In the genomic region with DNA sequence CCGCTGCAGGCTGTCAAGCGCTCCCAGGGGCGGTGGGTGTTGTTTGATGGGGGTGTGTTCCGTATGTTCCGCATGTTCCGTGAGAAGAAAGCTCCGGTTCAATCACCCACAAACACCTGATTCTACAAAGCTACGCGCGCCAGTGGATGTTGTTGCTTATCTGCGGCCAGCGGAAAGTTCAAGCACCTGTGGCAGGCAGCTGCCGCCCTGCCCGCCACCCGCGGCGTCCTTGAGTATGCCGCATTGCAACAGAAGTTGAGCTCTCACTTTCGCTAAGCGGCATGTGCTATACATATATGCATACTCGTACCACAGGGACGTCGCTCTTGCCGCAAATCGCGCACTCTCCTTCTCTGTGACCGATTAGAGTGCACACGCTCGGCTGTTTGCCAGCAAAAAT, we compare ENCODE assay signal across 6 fruit fly cellular contexts.
A peak's percentile ranks its signal among the peaks of the same experiment; 100 is the strongest.
TF ChIP-seq lines count a peak whose summit lies in the region.

No protein-coding gene starts in this region.

- no peak for TF ChIP-seq CTCF in whole organism, embryonic (GFP tag; optimal IDR thresholded peaks at IDR 0.05; lab: Kevin White, UChicago)

TF ChIP-seq in whole organism, 6 proteins besides CTCF, POLR2A, EP300 and RAD21:
- TF ChIP-seq EcR (GFP tag; optimal IDR thresholded peaks at IDR 0.05; lab: Kevin White, UChicago) (peak; percentile 39), usp (GFP tag; optimal IDR thresholded peaks at IDR 0.05; lab: Kevin White, UChicago) (no peak), Dll (optimal IDR thresholded peaks at IDR 0.05; lab: Kevin White, UChicago) (no peak)

TF ChIP-seq in whole organism, adult, 20 proteins besides CTCF, POLR2A, EP300 and RAD21:
- TF ChIP-seq Mnt (GFP tag; optimal IDR thresholded peaks at IDR 0.05; lab: Kevin White, UChicago): peak; percentile 36
- no peak for TF ChIP-seq toe (GFP tag; optimal IDR thresholded peaks at IDR 0.05; lab: Kevin White, UChicago)

TF ChIP-seq in whole organism, embryonic, 481 proteins besides CTCF, POLR2A, EP300 and RAD21:
- TF ChIP-seq Med (GFP tag; lab: Kevin White, UChicago): peak; percentile 34
- no peak for TF ChIP-seq CG14710 (tag; optimal IDR thresholded peaks at IDR 0.05; lab: Kevin White, UChicago)
- TF ChIP-seq sna (GFP tag; IDR thresholded peaks at IDR 0.05; lab: Robert Waterston, UW; ENCODE audit: partially characterized antibody): no peak
- no peak for TF ChIP-seq Dp (GFP tag; optimal IDR thresholded peaks at IDR 0.05; lab: Kevin White, UChicago)
- no peak for TF ChIP-seq CG12219 (GFP tag; optimal IDR thresholded peaks at IDR 0.05; lab: Kevin White, UChicago)
- TF ChIP-seq CG2120 (GFP tag; optimal IDR thresholded peaks at IDR 0.05; lab: Kevin White, UChicago): no peak
- no peak for TF ChIP-seq ems (GFP tag; optimal IDR thresholded peaks at IDR 0.05; lab: Kevin White, UChicago)
- no peak for TF ChIP-seq gcm2 (GFP tag; optimal IDR thresholded peaks at IDR 0.05; lab: Kevin White, UChicago)
- TF ChIP-seq CG8281 (tag; optimal IDR thresholded peaks at IDR 0.05; lab: Kevin White, UChicago): no peak
- no peak for TF ChIP-seq CG10147 (GFP tag; optimal IDR thresholded peaks at IDR 0.05; lab: Kevin White, UChicago)
- no peak for TF ChIP-seq sqz (GFP tag; optimal IDR thresholded peaks at IDR 0.05; lab: Kevin White, UChicago)
- no peak for TF ChIP-seq Meics (GFP tag; optimal IDR thresholded peaks at IDR 0.05; lab: Kevin White, UChicago)
- peak; percentile 54; the same call in 1 of the 3 replicates for TF ChIP-seq CG6175 (GFP tag; IDR thresholded peaks at IDR 0.05; lab: Robert Waterston, UW)
- no peak for TF ChIP-seq dan (GFP tag; IDR thresholded peaks at IDR 0.05; lab: Robert Waterston, UW)
- TF ChIP-seq CG17361 (GFP tag; IDR thresholded peaks at IDR 0.05; lab: Robert Waterston, UW): no peak
- no peak for TF ChIP-seq Hand (GFP tag; optimal IDR thresholded peaks at IDR 0.05; lab: Kevin White, UChicago)
- TF ChIP-seq CG9876 (GFP tag; optimal IDR thresholded peaks at IDR 0.05; lab: Kevin White, UChicago): no peak
- TF ChIP-seq crol (GFP tag; IDR thresholded peaks at IDR 0.05; lab: Robert Waterston, UW): 0 out of 2 replicates have a peak, but pooled peaks have one; percentile 37

TF ChIP-seq in whole organism, prepupa, 60 proteins besides CTCF, POLR2A, EP300 and RAD21:
- TF ChIP-seq svp (GFP tag; lab: Kevin White, UChicago) (peak; percentile 75), CG3919 (GFP tag; optimal IDR thresholded peaks at IDR 0.05; lab: Kevin White, UChicago) (no peak), fkh (GFP tag; optimal IDR thresholded peaks at IDR 0.05; lab: Kevin White, UChicago) (peak; percentile 48), eg (GFP tag; IDR thresholded peaks at IDR 0.05; lab: Robert Waterston, UW) (0 out of 3 replicates have a peak, but pooled peaks have one; percentile 29), Lpt (GFP tag; optimal IDR thresholded peaks at IDR 0.05; lab: Kevin White, UChicago) (peak; percentile 37)

TF ChIP-seq in whole organism, pupa, 21 proteins besides CTCF, POLR2A, EP300 and RAD21:
- TF ChIP-seq EcR (GFP tag; optimal IDR thresholded peaks at IDR 0.05; lab: Kevin White, UChicago): peak; percentile 90
- TF ChIP-seq CG13204 (GFP tag; optimal IDR thresholded peaks at IDR 0.05; lab: Kevin White, UChicago): no peak
- TF ChIP-seq CG14655 (GFP tag; optimal IDR thresholded peaks at IDR 0.05; lab: Kevin White, UChicago): peak; percentile 3
- TF ChIP-seq CG12605 (GFP tag; IDR thresholded peaks at IDR 0.05; lab: Robert Waterston, UW): peak; percentile 53; the same call in 1 of the 2 replicates
TF ChIP-seq in whole organism, pupa: peak in this region for 3.

TF ChIP-seq in whole organism, wandering third instar larva, 38 proteins besides CTCF, POLR2A, EP300 and RAD21:
- TF ChIP-seq fru (GFP tag; optimal IDR thresholded peaks at IDR 0.05; lab: Kevin White, UChicago) (peak; percentile 3), Dfd (GFP tag; optimal IDR thresholded peaks at IDR 0.05; lab: Kevin White, UChicago) (no peak), sage (GFP tag; optimal IDR thresholded peaks at IDR 0.05; lab: Kevin White, UChicago) (no peak), pan (optimal IDR thresholded peaks at IDR 0.05; lab: Kevin White, UChicago) (no peak), h (GFP tag; optimal IDR thresholded peaks at IDR 0.05; lab: Kevin White, UChicago) (peak; percentile 79), tai (GFP tag; optimal IDR thresholded peaks at IDR 0.05; lab: Kevin White, UChicago) (no peak), dsf (GFP tag; optimal IDR thresholded peaks at IDR 0.05; lab: Kevin White, UChicago; ENCODE audit: borderline replicate concordance) (no peak), Mio (GFP tag; optimal IDR thresholded peaks at IDR 0.05; lab: Kevin White, UChicago) (no peak), ey (GFP tag; optimal IDR thresholded peaks at IDR 0.05; lab: Kevin White, UChicago) (no peak), br (GFP tag; optimal IDR thresholded peaks at IDR 0.05; lab: Kevin White, UChicago) (peak; percentile 24), CrebA (GFP tag; optimal IDR thresholded peaks at IDR 0.05; lab: Kevin White, UChicago; ENCODE audit: borderline replicate concordance) (no peak), foxo (GFP tag; optimal IDR thresholded peaks at IDR 0.05; lab: Kevin White, UChicago) (peak in 1 of 2 experiments; percentile 24), psq (GFP tag; optimal IDR thresholded peaks at IDR 0.05; lab: Kevin White, UChicago) (no peak), Hnf4 (GFP tag; optimal IDR thresholded peaks at IDR 0.05; lab: Kevin White, UChicago) (no peak), Jra (GFP tag; optimal IDR thresholded peaks at IDR 0.05; lab: Kevin White, UChicago) (no peak), Rel (GFP tag; optimal IDR thresholded peaks at IDR 0.05; lab: Kevin White, UChicago) (no peak), Rel (tag; optimal IDR thresholded peaks at IDR 0.05; lab: Kevin White, UChicago) (no peak), woc (GFP tag; optimal IDR thresholded peaks at IDR 0.05; lab: Kevin White, UChicago) (no peak), HLH106 (tag; optimal IDR thresholded peaks at IDR 0.05; lab: Kevin White, UChicago) (peak; percentile 7), Sp1 (GFP tag; optimal IDR thresholded peaks at IDR 0.05; lab: Kevin White, UChicago) (no peak), CG9705 (GFP tag; optimal IDR thresholded peaks at IDR 0.05; lab: Kevin White, UChicago) (no peak), GATAd (GFP tag; optimal IDR thresholded peaks at IDR 0.05; lab: Kevin White, UChicago) (no peak), rgr (GFP tag; optimal IDR thresholded peaks at IDR 0.05; lab: Kevin White, UChicago) (peak; percentile 21), lola (GFP tag; optimal IDR thresholded peaks at IDR 0.05; lab: Kevin White, UChicago) (no peak), N (GFP tag; optimal IDR thresholded peaks at IDR 0.05; lab: Kevin White, UChicago) (no peak), Hr83 (GFP tag; optimal IDR thresholded peaks at IDR 0.05; lab: Kevin White, UChicago; ENCODE audit: poor library complexity, severe bottlenecking) (peak; percentile 47), Vsx2 (GFP tag; optimal IDR thresholded peaks at IDR 0.05; lab: Kevin White, UChicago; ENCODE audit: partially characterized antibody) (no peak), dmrt93B (GFP tag; optimal IDR thresholded peaks at IDR 0.05; lab: Kevin White, UChicago) (peak; percentile 2)
